Worm (Caenorhabditis elegans): Measurements from ENCODE around the gene cyp-33B1.

Gene cyp-33B1

DNA sequence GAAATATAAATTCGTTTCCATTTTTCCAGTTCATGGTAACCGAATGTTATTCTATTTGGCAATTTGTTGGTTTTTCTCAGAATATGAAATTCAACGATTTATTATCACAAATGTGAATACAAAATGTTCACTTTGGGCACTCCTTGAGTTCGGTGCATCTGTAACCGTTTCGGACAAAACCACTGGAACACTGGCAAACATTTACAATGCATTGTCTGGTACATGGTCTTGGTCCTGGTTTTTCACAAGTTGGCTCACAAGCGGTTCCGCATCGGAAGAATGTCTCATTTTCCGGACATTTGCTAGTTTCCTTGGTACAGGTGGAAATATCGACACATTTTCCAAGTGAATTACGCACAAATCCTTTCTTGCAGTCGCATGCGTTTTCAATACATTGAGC is 12.1 kb downstream of the cyp-33B1 start:
- TF ChIP-seq nhr-237 (tag; optimal IDR thresholded peaks at IDR 0.05) (no peak), unc-120 (tag; optimal IDR thresholded peaks at IDR 0.05; ENCODE audit: poor library complexity, severe bottlenecking) (no peak), lin-13 (tag; optimal IDR thresholded peaks at IDR 0.05) (no peak), mab-5 (tag; optimal IDR thresholded peaks at IDR 0.05) (no peak), cnd-1 (tag; optimal IDR thresholded peaks at IDR 0.05) (no peak), M03D4.4 (tag; optimal IDR thresholded peaks at IDR 0.05) (no peak), ceh-39 (tag; optimal IDR thresholded peaks at IDR 0.05) (no peak), elt-1 (tag; optimal IDR thresholded peaks at IDR 0.05; ENCODE audit: borderline replicate concordance, insufficient read depth) (no peak), bed-3 (GFP tag; optimal IDR thresholded peaks at IDR 0.05) (no peak), lin-32 (GFP tag; optimal IDR thresholded peaks at IDR 0.05) (no peak), unc-39 (tag; optimal IDR thresholded peaks at IDR 0.05) (no peak), flh-1 (GFP tag; optimal IDR thresholded peaks at IDR 0.05) (no peak), zip-8 (tag; optimal IDR thresholded peaks at IDR 0.05) (no peak), unc-62 (GFP tag; optimal IDR thresholded peaks at IDR 0.05) (no peak), ztf-11 (tag; optimal IDR thresholded peaks at IDR 0.05) (no peak), nhr-28 (tag; optimal IDR thresholded peaks at IDR 0.05) (no peak), sptf-1 (tag; optimal IDR thresholded peaks at IDR 0.05) (no peak), mep-1 (tag; optimal IDR thresholded peaks at IDR 0.05) (no peak), nhr-2 (tag; optimal IDR thresholded peaks at IDR 0.05) (no peak), tbx-8 (GFP tag; optimal IDR thresholded peaks at IDR 0.05) (no peak)

DNA sequence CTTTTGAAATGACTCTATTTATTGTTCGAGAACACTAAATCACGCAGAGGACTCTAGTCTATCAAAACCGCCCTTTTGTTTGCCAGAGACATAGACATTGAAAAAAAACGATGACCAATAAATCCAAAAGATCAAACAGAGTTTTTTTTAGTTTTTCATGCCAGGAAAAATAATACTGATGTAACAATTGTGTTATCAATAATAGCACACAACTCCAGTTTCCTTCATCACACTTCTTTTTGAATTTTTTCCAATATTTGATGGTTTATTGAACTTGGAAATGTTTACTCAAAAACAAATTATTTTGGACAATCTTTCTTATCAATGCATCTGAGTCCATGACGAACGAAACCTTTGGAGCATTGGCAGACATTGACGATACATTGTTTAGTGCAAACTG is 12.8 kb downstream of the cyp-33B1 start, which contains the start of gene C25E10.8:
C25E10.8 (minus strand) TSS at position 101 of the 400 bp plus-strand sequence.
- no peak for TF ChIP-seq unc-62 (GFP tag; optimal IDR thresholded peaks at IDR 0.05)
- TF ChIP-seq drap-1 (GFP tag; optimal IDR thresholded peaks at IDR 0.05), result no peak
- no peak for TF ChIP-seq mep-1 (tag; optimal IDR thresholded peaks at IDR 0.05)

ce11 chrV:9054771-9055170 is 13.6 kb downstream of the cyp-33B1 start, which contains the start of gene swm-1:
TSS of gene swm-1 (minus strand) at chrV:9054871.
- TF ChIP-seq zip-8 (tag; optimal IDR thresholded peaks at IDR 0.05) (no peak), pha-4 (tag; optimal IDR thresholded peaks at IDR 0.05) (no peak), nhr-12 (tag; optimal IDR thresholded peaks at IDR 0.05) (no peak), mep-1 (tag; optimal IDR thresholded peaks at IDR 0.05) (no peak), nhr-2 (tag; optimal IDR thresholded peaks at IDR 0.05) (no peak), ces-1 (GFP tag; optimal IDR thresholded peaks at IDR 0.05) (no peak), tbx-8 (GFP tag; optimal IDR thresholded peaks at IDR 0.05) (no peak), elt-3 (tag; optimal IDR thresholded peaks at IDR 0.05) (no peak), lin-13 (tag; optimal IDR thresholded peaks at IDR 0.05) (no peak), unc-39 (tag; optimal IDR thresholded peaks at IDR 0.05) (no peak), hlh-1 (tag; optimal IDR thresholded peaks at IDR 0.05) (no peak), unc-120 (tag; optimal IDR thresholded peaks at IDR 0.05; ENCODE audit: poor library complexity, severe bottlenecking) (no peak)

DNA sequence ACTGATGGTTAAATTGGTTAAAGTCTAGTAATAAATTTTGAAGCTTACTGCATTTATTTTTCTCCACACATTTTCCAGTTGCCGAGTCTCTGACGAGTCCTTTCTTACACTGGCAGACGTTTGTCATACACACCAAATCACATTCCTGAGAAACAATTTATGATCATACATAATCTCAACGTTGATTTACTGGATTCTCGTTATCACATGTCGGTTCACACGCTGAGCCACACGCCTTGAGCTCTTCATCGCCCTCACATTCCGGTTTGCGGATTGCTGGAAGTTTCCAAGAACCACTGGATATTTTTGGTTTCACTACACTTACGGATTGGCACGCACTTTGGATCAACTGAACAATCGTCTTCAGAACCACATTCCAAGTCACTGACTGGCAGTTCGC is 14.5 kb downstream of the cyp-33B1 start:
- TF ChIP-seq ceh-39 (tag; optimal IDR thresholded peaks at IDR 0.05) (no peak), flh-1 (GFP tag; optimal IDR thresholded peaks at IDR 0.05) (no peak), M03D4.4 (tag; optimal IDR thresholded peaks at IDR 0.05) (no peak), cnd-1 (tag; optimal IDR thresholded peaks at IDR 0.05) (no peak), tbx-8 (GFP tag; optimal IDR thresholded peaks at IDR 0.05) (no peak), unc-62 (GFP tag; optimal IDR thresholded peaks at IDR 0.05) (no peak), elt-3 (tag; optimal IDR thresholded peaks at IDR 0.05) (no peak), unc-39 (tag; optimal IDR thresholded peaks at IDR 0.05) (no peak), lsy-2 (tag; optimal IDR thresholded peaks at IDR 0.05) (no peak), nhr-12 (tag; optimal IDR thresholded peaks at IDR 0.05) (no peak), nhr-76 (tag; optimal IDR thresholded peaks at IDR 0.05) (no peak), nhr-28 (tag; optimal IDR thresholded peaks at IDR 0.05) (no peak), bed-3 (GFP tag; optimal IDR thresholded peaks at IDR 0.05) (no peak), mab-5 (tag; optimal IDR thresholded peaks at IDR 0.05) (no peak), nhr-237 (tag; optimal IDR thresholded peaks at IDR 0.05) (no peak), unc-120 (tag; optimal IDR thresholded peaks at IDR 0.05; ENCODE audit: poor library complexity, severe bottlenecking) (no peak), lin-32 (GFP tag; optimal IDR thresholded peaks at IDR 0.05) (no peak)

- TF ChIP-seq lin-13 (tag; optimal IDR thresholded peaks at IDR 0.05) (no peak), unc-120 (tag; optimal IDR thresholded peaks at IDR 0.05; ENCODE audit: poor library complexity, severe bottlenecking) (no peak), tbx-8 (GFP tag; optimal IDR thresholded peaks at IDR 0.05) (no peak), unc-62 (GFP tag; optimal IDR thresholded peaks at IDR 0.05) (no peak), sem-2 (GFP tag; optimal IDR thresholded peaks at IDR 0.05) (no peak)
These were observed 15.1 kb downstream of the cyp-33B1 start, which contains the start of gene C25E10.10 for ce11 chrV:9056253-9056652. TSS of gene C25E10.10 (minus strand) at chrV:9056353.

Measured in whole organism, mixed stage, embryonic.